Worm (Caenorhabditis elegans): Measurements from ENCODE around the gene dim-1.

- TF ChIP-seq nhr-76 (tag; optimal IDR thresholded peaks at IDR 0.05) (no peak), ztf-11 (tag; optimal IDR thresholded peaks at IDR 0.05) (no peak), elt-1 (tag; optimal IDR thresholded peaks at IDR 0.05; ENCODE audit: borderline replicate concordance, insufficient read depth) (no peak)
Measured at ce11 chrX:8074527-8074926, 16.5 kb upstream of the dim-1 start.

Data from whole organism, mixed stage, embryonic.